Worm (Caenorhabditis elegans) whole organism, late embryonic: Measurements from ENCODE around the gene F42A8.1.

Experiments
- F13H6.1 ChIP-seq: sonication (generic microtip); optimal IDR thresholded peaks from 2 replicates; lab custom pipeline; 2016; ENCODE audit warnings: missing genetic modification characterization, missing compliant biosample characterization
- K02D7.2 ChIP-seq: sonication (generic microtip); optimal IDR thresholded peaks from 2 replicates; lab custom pipeline; 2017; ENCODE audit warnings: mild to moderate bottlenecking, missing genetic modification characterization, missing compliant biosample characterization
- ama-1 ChIP-seq: fragments of 150-350 bp; optimal IDR thresholded peaks from 2 replicates; lab custom pipeline; 2014
- ceh-18 ChIP-seq: sonication (generic microtip); optimal IDR thresholded peaks from 2 replicates; lab custom pipeline; 2016; ENCODE audit warnings: missing genetic modification characterization, missing compliant biosample characterization
- ceh-2 ChIP-seq: sonication (generic microtip); optimal IDR thresholded peaks from 2 replicates; lab custom pipeline; 2016; ENCODE audit warnings: missing genotype, missing genetic modification characterization, missing compliant biosample characterization
- ceh-22 ChIP-seq: sonication (generic microtip); optimal IDR thresholded peaks from 2 replicates; lab custom pipeline; 2017; ENCODE audit warnings: missing biosample characterization, missing genetic modification characterization
- ceh-24 ChIP-seq: sonication (generic microtip); optimal IDR thresholded peaks from 2 replicates; lab custom pipeline; 2016; ENCODE audit warnings: mild to moderate bottlenecking, missing genetic modification characterization, missing compliant biosample characterization
- ceh-30 ChIP-seq: fragments of 150-350 bp; optimal IDR thresholded peaks from 2 replicates; lab custom pipeline; 2014; ENCODE audit warnings: missing biosample characterization, missing genetic modification characterization
- ceh-31 ChIP-seq: sonication (generic microtip); optimal IDR thresholded peaks from 2 replicates; lab custom pipeline; 2016; ENCODE audit warnings: missing genetic modification characterization, missing compliant biosample characterization
- ceh-45 ChIP-seq: fragments of 200-800 bp; sonication (Bioruptor generic); IDR thresholded peaks from 2 replicates; pipeline ENCODE4 v1.3.6; 2022; ENCODE audit warnings: missing genetic modification reagents, missing genetic modification characterization, missing compliant biosample characterization
- ceh-6 ChIP-seq: fragments of 200-800 bp; sonication (Bioruptor generic); optimal IDR thresholded peaks from 2 replicates; lab custom pipeline; 2018; ENCODE audit warnings: mild to moderate bottlenecking, missing genetic modification characterization, missing compliant biosample characterization
- dmd-4 ChIP-seq: sonication (generic microtip); optimal IDR thresholded peaks from 2 replicates; lab custom pipeline; 2016; ENCODE audit warnings: borderline replicate concordance, missing genetic modification characterization, missing compliant biosample characterization
- dve-1 ChIP-seq: sonication (generic microtip); optimal IDR thresholded peaks from 2 replicates; lab custom pipeline; 2017; ENCODE audit warnings: antibody characterized with exemption, mild to moderate bottlenecking, missing genetic modification characterization, missing compliant biosample characterization
- elt-2 ChIP-seq: sonication (generic microtip); optimal IDR thresholded peaks from 2 replicates; lab custom pipeline; 2016; ENCODE audit warnings: missing genetic modification reagents, missing genetic modification characterization, missing compliant biosample characterization
- elt-4 ChIP-seq: sonication (generic microtip); optimal IDR thresholded peaks from 2 replicates; lab custom pipeline; 2016; ENCODE audit warnings: missing genetic modification characterization, missing compliant biosample characterization
- eyg-1 ChIP-seq: sonication (generic microtip); optimal IDR thresholded peaks from 2 replicates; lab custom pipeline; 2016; ENCODE audit warnings: missing genotype, missing genetic modification characterization, missing compliant biosample characterization
- fax-1 ChIP-seq: sonication (generic microtip); optimal IDR thresholded peaks from 2 replicates; lab custom pipeline; 2016; ENCODE audit warnings: missing genotype, missing genetic modification characterization, missing compliant biosample characterization
- fkh-6 ChIP-seq: sonication (generic microtip); optimal IDR thresholded peaks from 2 replicates; lab custom pipeline; 2016; ENCODE audit warnings: missing genetic modification characterization, missing compliant biosample characterization
- gmeb-2 ChIP-seq: sonication (generic microtip); optimal IDR thresholded peaks from 2 replicates; lab custom pipeline; 2016; ENCODE audit warnings: missing genetic modification characterization, inconsistent platforms, missing compliant biosample characterization
- hlh-30 ChIP-seq: sonication (generic microtip); optimal IDR thresholded peaks from 2 replicates; lab custom pipeline; 2017; ENCODE audit warnings: antibody characterized with exemption, missing genetic modification characterization, missing compliant biosample characterization; ENCODE audit not compliant: insufficient read depth
- hlh-6 ChIP-seq: sonication (generic microtip); optimal IDR thresholded peaks from 2 replicates; lab custom pipeline; 2016; ENCODE audit warnings: missing genotype, missing genetic modification characterization, missing compliant biosample characterization
- lim-6 ChIP-seq: sonication (generic microtip); optimal IDR thresholded peaks from 2 replicates; lab custom pipeline; 2016; ENCODE audit warnings: missing genetic modification characterization, missing compliant biosample characterization
- lin-11 ChIP-seq: fragments of 200-800 bp; sonication (Bioruptor generic); optimal IDR thresholded peaks from 2 replicates; lab custom pipeline; 2018; ENCODE audit warnings: mild to moderate bottlenecking, missing genetic modification characterization, missing compliant biosample characterization
- mec-3 ChIP-seq: sonication (generic microtip); optimal IDR thresholded peaks from 2 replicates; lab custom pipeline; 2016; ENCODE audit warnings: borderline replicate concordance, missing genetic modification characterization, missing compliant biosample characterization
- npax-4 ChIP-seq: sonication (generic microtip); optimal IDR thresholded peaks from 2 replicates; lab custom pipeline; 2016; ENCODE audit warnings: missing genetic modification characterization, missing compliant biosample characterization
- pat-9 ChIP-seq: fragments of 200-800 bp; sonication (Bioruptor generic); optimal IDR thresholded peaks from 2 replicates; lab custom pipeline; 2018; ENCODE audit warnings: mild to moderate bottlenecking, missing genetic modification characterization, moderate library complexity, missing compliant biosample characterization
- pha-4 ChIP-seq: fragments of 150-350 bp; optimal IDR thresholded peaks from 2 replicates; lab custom pipeline; 2018; ENCODE audit warnings: missing biosample characterization, missing genetic modification reagents, missing genetic modification characterization
- pros-1 ChIP-seq: fragments of 150-350 bp; optimal IDR thresholded peaks from 2 replicates; lab custom pipeline; 2014; ENCODE audit warnings: missing biosample characterization, missing genetic modification reagents, missing genetic modification characterization
- ref-2 ChIP-seq: sonication (generic microtip); optimal IDR thresholded peaks from 2 replicates; lab custom pipeline; 2016; ENCODE audit warnings: missing genetic modification characterization, missing compliant biosample characterization
- sox-2 ChIP-seq: fragments of 200-800 bp; sonication (Bioruptor generic); IDR thresholded peaks from 2 replicates; pipeline ENCODE4 v1.3.6; 2022; ENCODE audit warnings: missing genetic modification reagents, missing genetic modification characterization, missing compliant biosample characterization
- sox-4 ChIP-seq: sonication (generic microtip); optimal IDR thresholded peaks from 2 replicates; lab custom pipeline; 2017; ENCODE audit warnings: mild to moderate bottlenecking, missing genetic modification characterization, inconsistent platforms, missing compliant biosample characterization
- syd-9 ChIP-seq: sonication (generic microtip); optimal IDR thresholded peaks from 2 replicates; lab custom pipeline; 2016; ENCODE audit warnings: mild to moderate bottlenecking, missing genetic modification characterization, moderate library complexity, missing compliant biosample characterization
- tbx-2 ChIP-seq: sonication (generic microtip); optimal IDR thresholded peaks from 2 replicates; lab custom pipeline; 2016; ENCODE audit warnings: missing genetic modification characterization, missing compliant biosample characterization
- ttx-3 ChIP-seq: sonication (generic microtip); optimal IDR thresholded peaks from 2 replicates; lab custom pipeline; 2016; ENCODE audit warnings: missing genetic modification reagents, missing genetic modification characterization, missing compliant biosample characterization
- unc-3 ChIP-seq, 2 experiments: fragments of 200-800 bp in 1 of 2; sonication (Bioruptor generic) in 1 of 2; sonication (generic microtip) in 1 of 2; conservative IDR thresholded peaks in 1 of 2; optimal IDR thresholded peaks in 1 of 2; 2 replicates each; pipeline versions ENCODE4 v1.3.6 to Lab custom; 2016 to 2022; ENCODE audit warnings: missing compliant biosample characterization in 2 of 2, missing genetic modification characterization in 2 of 2, missing genetic modification reagents in 1 of 2
- unc-42 ChIP-seq: sonication (generic microtip); optimal IDR thresholded peaks from 2 replicates; lab custom pipeline; 2016; ENCODE audit warnings: missing genotype, missing genetic modification characterization, missing compliant biosample characterization
- unc-55 ChIP-seq: sonication (generic microtip); optimal IDR thresholded peaks from 2 replicates; lab custom pipeline; 2017; ENCODE audit warnings: missing biosample characterization, missing genetic modification reagents, missing genetic modification characterization

The F42A8.1 gene

ce11 chrII:9345794-9346193 is 596 bp downstream of the F42A8.1 start:
- TF ChIP-seq pat-9 (tag; lab: Kevin White, UChicago), result no peak
- no peak for TF ChIP-seq fkh-6 (tag; lab: Kevin White, UChicago)

DNA sequence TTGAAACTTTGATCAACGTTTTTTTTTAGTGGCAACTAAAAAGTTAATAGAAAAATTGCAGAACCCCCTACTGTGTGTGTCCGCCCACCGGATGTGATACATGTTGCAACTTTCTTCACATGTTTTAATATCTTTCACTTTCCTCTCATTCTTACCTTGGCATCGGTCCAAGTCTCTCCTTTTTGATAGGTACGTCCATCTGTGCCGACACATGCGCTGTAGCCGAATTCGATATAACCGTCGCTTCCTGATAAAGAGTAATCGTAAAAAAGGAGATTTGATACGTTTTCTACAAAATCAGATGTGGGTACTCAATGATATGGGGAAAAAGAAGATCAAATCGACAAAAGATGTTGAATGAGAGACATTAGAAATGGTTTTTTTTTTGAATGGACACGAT is 1.3 kb downstream of the F42A8.1 start:
- TF ChIP-seq dmd-4 (no peak), elt-4 (no peak), tbx-2 (no peak), ceh-18 (no peak), elt-2 (tag; lab: Kevin White, UChicago) (no peak), ceh-30 (no peak), mec-3 (tag; lab: Kevin White, UChicago) (no peak), sox-4 (tag; lab: Kevin White, UChicago) (no peak), unc-3 (GFP tag; conservative IDR thresholded peaks at IDR 0.05; lab: Robert Waterston, UW) (no peak), unc-3 (tag; optimal IDR thresholded peaks at IDR 0.05; lab: Kevin White, UChicago) (no peak), fax-1 (tag; lab: Kevin White, UChicago) (no peak), ceh-31 (no peak), eyg-1 (tag; lab: Kevin White, UChicago) (no peak), fkh-6 (tag; lab: Kevin White, UChicago) (no peak), gmeb-2 (tag; lab: Kevin White, UChicago) (no peak), ttx-3 (tag; lab: Kevin White, UChicago) (no peak)

DNA sequence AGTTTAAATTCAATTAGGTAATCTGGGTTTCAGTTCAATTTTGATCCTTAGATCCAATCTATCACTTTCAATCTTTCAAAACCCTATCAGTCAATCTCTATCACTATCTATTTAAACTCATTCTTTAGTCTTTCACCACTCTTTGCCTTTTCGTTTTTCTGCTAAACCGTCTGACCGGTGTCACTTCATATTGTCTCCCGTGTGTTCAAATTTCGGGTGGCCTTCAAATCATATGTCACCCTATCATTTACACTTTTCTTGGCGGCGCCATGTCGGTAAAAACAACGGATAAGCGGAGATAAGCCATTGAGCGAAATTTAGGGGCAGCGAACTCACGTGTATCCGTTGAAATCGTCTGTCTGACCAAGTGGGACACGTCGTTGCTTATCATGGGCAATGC is 2.4 kb downstream of the F42A8.1 start:
- TF ChIP-seq syd-9 (tag; lab: Kevin White, UChicago), result no peak
- TF ChIP-seq F13H6.1, result no peak
- no peak for TF ChIP-seq unc-55 (GFP tag; lab: Kevin White, UChicago)
- TF ChIP-seq hlh-6 (tag; lab: Kevin White, UChicago), result no peak
- TF ChIP-seq lin-11, result no peak
- TF ChIP-seq fax-1 (tag; lab: Kevin White, UChicago), result no peak
- no peak for TF ChIP-seq ceh-45 (GFP tag; lab: Robert Waterston, UW)
- TF ChIP-seq lim-6 (tag; lab: Kevin White, UChicago), result no peak
- no peak for TF ChIP-seq K02D7.2 (tag; lab: Kevin White, UChicago)
- TF ChIP-seq npax-4 (tag; lab: Kevin White, UChicago), result no peak
- TF ChIP-seq pha-4 (tag; lab: Kevin White, UChicago), result no peak
- no peak for TF ChIP-seq fkh-6 (tag; lab: Kevin White, UChicago)
- no peak for TF ChIP-seq ref-2
- no peak for TF ChIP-seq sox-4 (tag; lab: Kevin White, UChicago)
- no peak for TF ChIP-seq ceh-6 (GFP tag; lab: Kevin White, UChicago)
- TF ChIP-seq hlh-30 (tag; lab: Kevin White, UChicago), result no peak
- no peak for TF ChIP-seq eyg-1 (tag; lab: Kevin White, UChicago)
- TF ChIP-seq ama-1 (lab: Kevin White, UChicago), result no peak

ce11 chrII:9338859-9339258 is 7.5 kb downstream of the F42A8.1 start, which contains the start of gene ttll-12:
Gene ttll-12, plus strand, starts transcription at chrII:9338997.
- TF ChIP-seq pat-9 (tag; lab: Kevin White, UChicago), result no peak
- TF ChIP-seq K02D7.2 (tag; lab: Kevin White, UChicago), result no peak
- no peak for TF ChIP-seq dve-1 (tag; lab: Kevin White, UChicago)
- no peak for TF ChIP-seq ceh-22 (tag; lab: Kevin White, UChicago)
- TF ChIP-seq ceh-2 (tag; lab: Kevin White, UChicago), result no peak
- TF ChIP-seq sox-2 (GFP tag; lab: Robert Waterston, UW), result no peak
- no peak for TF ChIP-seq pros-1 (tag; lab: Kevin White, UChicago)
- no peak for TF ChIP-seq ceh-24
- TF ChIP-seq tbx-2, result no peak
- TF ChIP-seq ttx-3 (tag; lab: Kevin White, UChicago), result no peak
- TF ChIP-seq unc-42 (tag; lab: Kevin White, UChicago), result no peak
- no peak for TF ChIP-seq npax-4 (tag; lab: Kevin White, UChicago)
- no peak for TF ChIP-seq lin-11
